Fruit fly (Drosophila melanogaster) S2 (cell line): ENCODE data around the gene CG32379.

ENCODE experiments used
- CG8478 ChIP-seq: fragments of >200 bp; optimal IDR thresholded peaks from 2 replicates; lab custom pipeline; 2018
- CTCF ChIP-seq, 2 experiments: fragments of >200 bp; optimal IDR thresholded peaks; 2 replicates each; lab custom pipeline; 2018

Gene CG32379

dm6 chr3L:7396055-7396454 is at the start of gene CG32379:
Gene CG32379 (plus strand): TSS chr3L:7396355.
- TF ChIP-seq CTCF (optimal IDR thresholded peaks at IDR 0.05; lab: Kevin White, UChicago) (no peak), CG8478 (lab: Kevin White, UChicago) (no peak)

DNA sequence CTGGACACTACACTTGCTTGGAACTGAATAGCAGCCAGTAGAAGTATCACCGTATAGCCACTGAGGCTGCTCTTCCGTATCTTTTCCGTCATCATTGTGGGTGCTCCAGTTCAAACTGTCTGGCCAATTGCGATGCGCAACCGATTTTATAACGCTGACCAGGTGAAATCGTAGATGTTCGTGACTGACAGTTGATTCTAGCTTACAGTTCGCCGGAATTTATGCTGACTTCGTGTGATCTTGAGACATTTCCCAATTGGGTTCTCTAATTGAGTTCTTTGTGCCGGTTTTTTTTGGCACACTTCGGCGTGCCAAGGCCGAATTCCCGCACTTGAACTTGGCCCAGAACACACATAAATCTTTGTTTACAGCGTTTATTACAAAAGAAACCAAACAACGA is 49.2 kb upstream of the CG32379 start, which contains the start of gene CG14834:
CG14834 (minus strand) TSS at position 173 of the 400 bp plus-strand sequence.
- no peak for TF ChIP-seq CG8478 (lab: Kevin White, UChicago)
- TF ChIP-seq CTCF (optimal IDR thresholded peaks at IDR 0.05; lab: Kevin White, UChicago): no peak

DNA sequence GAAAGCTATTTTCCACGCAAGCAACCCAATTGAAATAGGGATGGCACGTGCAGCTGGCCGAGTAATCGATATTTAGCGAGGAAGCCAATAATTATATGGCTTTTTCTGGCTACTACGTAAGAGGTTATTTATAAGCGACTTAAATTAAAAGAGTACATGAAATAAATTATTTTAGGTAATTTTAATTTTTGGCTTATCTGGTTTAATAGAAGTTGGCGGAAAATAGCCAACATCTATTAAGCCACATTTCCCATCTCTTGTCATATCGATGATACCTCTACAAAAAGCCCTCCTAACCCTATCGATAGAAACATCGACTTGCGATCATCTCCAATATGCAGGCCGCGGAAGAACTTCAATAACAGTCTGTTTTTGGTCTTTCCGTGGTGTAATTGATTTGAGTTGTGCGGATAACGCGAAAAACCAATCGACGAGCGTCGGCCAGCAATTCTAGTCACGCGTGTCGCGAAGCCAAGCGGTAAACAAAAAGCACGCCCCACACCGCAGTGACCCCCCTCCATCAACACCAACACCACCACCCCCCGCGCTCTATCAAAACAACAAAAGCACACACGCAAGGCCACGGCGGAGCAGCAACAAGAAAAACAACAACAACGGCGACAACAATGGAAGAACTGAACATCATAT is 48.0 kb upstream of the CG32379 start, which contains the start of the genes Srp19 and qm:
Srp19 (minus strand) TSS at position 51 of the 648 bp plus-strand sequence.
qm (plus strand) TSS at position 330 of the 648 bp plus-strand sequence.
- TF ChIP-seq CG8478 (lab: Kevin White, UChicago) (no peak), CTCF (optimal IDR thresholded peaks at IDR 0.05; lab: Kevin White, UChicago) (no peak)

DNA sequence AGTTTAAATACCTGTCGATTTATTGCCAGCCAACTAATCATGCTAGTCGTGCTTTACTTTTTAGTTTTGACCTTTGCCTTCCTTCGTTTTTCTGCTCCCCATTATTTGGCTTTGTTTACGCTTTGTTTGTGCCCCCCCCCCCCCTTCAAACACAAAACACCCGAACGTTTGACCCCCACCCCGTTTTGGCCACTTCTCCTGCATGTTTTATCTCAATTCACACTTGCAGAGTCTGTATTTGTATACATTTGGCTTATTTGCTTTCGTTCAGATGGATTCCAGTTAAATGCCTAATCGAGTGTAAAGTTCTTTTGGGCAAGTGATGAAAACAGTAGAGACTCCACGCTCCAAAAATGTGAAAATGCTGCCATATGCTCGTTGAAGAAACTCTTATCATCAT is 46.8 kb upstream of the CG32379 start:
- no peak for TF ChIP-seq CTCF (optimal IDR thresholded peaks at IDR 0.05; lab: Kevin White, UChicago)
- no peak for TF ChIP-seq CG8478 (lab: Kevin White, UChicago)

DNA sequence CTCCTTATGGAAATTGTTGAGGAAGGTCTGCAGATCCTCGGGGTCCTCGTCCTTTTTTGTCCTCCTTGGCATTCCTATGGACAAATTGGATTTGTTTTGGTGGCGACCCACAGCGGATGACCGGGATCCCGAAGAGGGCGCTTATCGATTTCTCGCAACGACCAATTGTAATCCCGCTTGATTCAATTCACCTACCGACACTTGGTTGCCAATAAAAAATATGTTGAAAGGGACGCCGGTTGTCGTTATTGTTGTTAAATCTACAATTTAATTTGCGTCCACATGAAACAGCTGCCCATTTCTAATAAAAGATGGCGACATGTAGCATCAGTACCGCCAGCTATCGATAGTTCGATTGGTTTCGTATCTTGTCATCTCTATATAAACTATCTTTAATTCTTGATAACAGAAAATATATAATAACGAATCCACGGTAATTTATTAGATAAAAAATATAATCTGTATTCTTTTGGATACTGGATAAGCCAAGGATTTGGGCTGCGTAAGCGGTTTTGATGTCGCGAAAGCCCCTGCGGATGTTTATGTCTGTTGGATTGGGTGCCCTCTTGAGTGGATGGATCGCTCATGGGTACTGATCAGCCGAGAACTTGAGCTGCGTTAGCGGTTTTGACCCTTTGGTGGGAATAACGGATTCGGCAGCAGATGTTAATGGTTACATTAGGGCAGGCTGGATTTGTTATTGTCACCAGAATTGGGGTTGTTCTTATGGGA is 39.6 kb upstream of the CG32379 start, which contains the start of gene CTCF:
CTCF (minus strand) TSS at position 328 of the 732 bp plus-strand sequence.
- TF ChIP-seq CG8478 (lab: Kevin White, UChicago) (no peak), CTCF (optimal IDR thresholded peaks at IDR 0.05; lab: Kevin White, UChicago) (peak; percentile 85 to 93)

DNA sequence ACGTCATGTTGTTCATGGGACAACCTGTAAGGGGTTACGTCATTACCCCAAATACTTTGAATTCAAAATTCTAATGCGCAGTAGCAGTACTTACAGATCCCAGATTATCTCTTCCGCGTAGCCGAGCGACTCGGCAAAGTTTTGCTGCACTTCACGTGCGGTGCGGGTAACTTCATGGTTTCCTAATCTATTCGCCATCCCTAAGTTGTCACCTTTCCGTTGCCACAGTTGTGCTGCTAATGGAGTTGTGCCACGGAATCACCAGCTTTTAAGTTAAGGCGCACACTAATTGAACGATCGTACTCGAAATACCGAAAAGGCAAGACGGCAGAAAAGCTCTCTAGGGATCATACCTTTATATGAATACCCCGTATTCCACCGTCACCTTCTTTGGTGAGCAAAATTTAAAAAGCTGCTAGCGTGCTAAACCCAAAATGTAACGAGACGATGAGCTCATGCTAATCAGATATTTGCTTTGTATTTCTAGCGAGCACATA is 36.3 kb upstream of the CG32379 start, which contains the start of gene pst:
pst (minus strand) TSS at position 437 of the 497 bp plus-strand sequence.
- TF ChIP-seq CTCF (optimal IDR thresholded peaks at IDR 0.05; lab: Kevin White, UChicago) (no peak), CG8478 (lab: Kevin White, UChicago) (no peak)

- TF ChIP-seq CTCF (optimal IDR thresholded peaks at IDR 0.05; lab: Kevin White, UChicago) (peak; percentile 16 to 40), CG8478 (lab: Kevin White, UChicago) (no peak)
Measured at dm6 chr3L:7360324-7360852, 35.8 kb upstream of the CG32379 start, which contains the start of gene Sec63. Gene Sec63 (plus strand): TSS chr3L:7360561.

DNA sequence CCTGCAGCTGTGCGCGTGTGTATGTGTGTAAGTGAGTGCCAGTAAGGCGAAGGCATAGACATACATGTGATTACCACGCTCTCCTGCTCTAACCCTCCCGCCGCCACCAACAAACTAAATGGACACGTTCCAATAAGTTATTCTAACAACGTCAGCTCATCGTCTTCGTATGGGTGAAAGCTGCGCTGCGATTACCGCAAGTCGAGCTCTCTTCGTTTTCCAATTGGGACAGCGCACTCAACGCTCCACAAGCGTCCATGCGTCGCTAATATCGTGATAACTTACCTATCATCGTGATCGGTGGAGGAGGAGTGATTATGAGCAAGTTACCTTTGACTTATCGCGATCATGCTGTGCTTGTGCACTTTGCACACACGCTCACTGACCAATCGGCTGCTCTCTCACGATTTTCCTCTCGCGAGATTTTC is 35.0 kb upstream of the CG32379 start:
- TF ChIP-seq CG8478 (lab: Kevin White, UChicago): no peak
- no peak for TF ChIP-seq CTCF (optimal IDR thresholded peaks at IDR 0.05; lab: Kevin White, UChicago)

dm6 chr3L:7364717-7365278 is 31.4 kb upstream of the CG32379 start:
- TF ChIP-seq CG8478 (lab: Kevin White, UChicago): no peak
- TF ChIP-seq CTCF (optimal IDR thresholded peaks at IDR 0.05; lab: Kevin White, UChicago): no peak

dm6 chr3L:7367798-7368678 is 28.1 kb upstream of the CG32379 start:
- no peak for TF ChIP-seq CTCF (optimal IDR thresholded peaks at IDR 0.05; lab: Kevin White, UChicago)
- no peak for TF ChIP-seq CG8478 (lab: Kevin White, UChicago)

- TF ChIP-seq CTCF (optimal IDR thresholded peaks at IDR 0.05; lab: Kevin White, UChicago): no peak
- no peak for TF ChIP-seq CG8478 (lab: Kevin White, UChicago)
Measured at dm6 chr3L:7368934-7369333, 27.2 kb upstream of the CG32379 start, which contains the start of gene Sh3beta. Gene Sh3beta (minus strand): TSS chr3L:7369260.

dm6 chr3L:7369543-7369942 is 26.6 kb upstream of the CG32379 start, which contains the start of gene akirin:
Gene akirin (plus strand): TSS chr3L:7369843.
- no peak for TF ChIP-seq CG8478 (lab: Kevin White, UChicago)

DNA sequence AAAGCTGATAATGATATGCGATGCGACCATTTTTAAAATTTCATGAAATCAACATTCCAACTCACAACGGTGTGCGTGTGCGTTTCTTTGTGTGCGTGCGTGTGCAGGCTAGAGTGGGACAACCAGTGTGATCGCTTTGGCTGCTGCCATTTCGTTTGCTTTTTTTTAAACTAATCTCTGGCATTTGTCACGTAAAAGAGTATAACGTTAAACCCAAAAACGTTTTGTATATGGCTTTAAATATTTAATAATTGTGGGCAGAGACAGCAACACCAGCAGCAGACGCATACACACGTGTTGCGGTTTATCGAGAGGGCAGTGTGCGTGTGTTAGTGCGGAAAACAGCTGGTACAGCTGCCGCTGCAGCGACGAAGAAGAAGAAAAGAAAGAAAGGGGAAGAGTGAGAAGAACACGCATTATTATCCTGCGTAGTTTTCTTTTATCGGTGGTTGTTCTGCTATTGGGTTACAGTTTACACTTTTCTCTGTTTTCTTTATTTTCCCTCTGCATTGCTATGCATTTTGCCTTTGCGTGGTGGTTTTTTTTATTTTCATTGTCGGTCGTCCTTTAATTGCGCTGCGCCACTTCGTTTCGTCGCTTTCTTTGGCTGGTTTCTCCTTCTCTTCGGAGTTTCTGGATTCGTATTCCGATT is 25.8 kb upstream of the CG32379 start:
- TF ChIP-seq CG8478 (lab: Kevin White, UChicago): no peak
- TF ChIP-seq CTCF (optimal IDR thresholded peaks at IDR 0.05; lab: Kevin White, UChicago): no peak
